Worm (Caenorhabditis elegans) whole organism, late embryonic: ENCODE data around the gene R13H4.2.

Source experiments
- C08G9.2 ChIP-seq: sonication (generic microtip); optimal IDR thresholded peaks from 2 replicates; lab custom pipeline; 2016; ENCODE audit warnings: mild to moderate bottlenecking, missing genetic modification characterization, moderate library complexity, missing compliant biosample characterization
- C38D4.7 ChIP-seq: fragments of 200-800 bp; sonication (Bioruptor generic); optimal IDR thresholded peaks from 2 replicates; lab custom pipeline; 2018; ENCODE audit warnings: mild to moderate bottlenecking, missing genetic modification characterization, moderate library complexity, missing compliant biosample characterization
- F13H6.1 ChIP-seq: sonication (generic microtip); optimal IDR thresholded peaks from 2 replicates; lab custom pipeline; 2016; ENCODE audit warnings: missing genetic modification characterization, missing compliant biosample characterization
- K09A11.1 ChIP-seq: sonication (generic microtip); optimal IDR thresholded peaks from 2 replicates; lab custom pipeline; 2017; ENCODE audit warnings: antibody characterized with exemption, mild to moderate bottlenecking, missing genetic modification characterization, missing compliant biosample characterization; ENCODE audit not compliant: insufficient read depth
- ahr-1 ChIP-seq: sonication (generic microtip); optimal IDR thresholded peaks from 2 replicates; lab custom pipeline; 2016; ENCODE audit warnings: missing genetic modification characterization, missing compliant biosample characterization
- ceh-18 ChIP-seq: sonication (generic microtip); optimal IDR thresholded peaks from 2 replicates; lab custom pipeline; 2016; ENCODE audit warnings: missing genetic modification characterization, missing compliant biosample characterization
- ceh-19 ChIP-seq: fragments of 200-800 bp; sonication (Bioruptor generic); optimal IDR thresholded peaks from 2 replicates; lab custom pipeline; 2018; ENCODE audit warnings: mild to moderate bottlenecking, missing genetic modification characterization, missing compliant biosample characterization
- ceh-2 ChIP-seq: sonication (generic microtip); optimal IDR thresholded peaks from 2 replicates; lab custom pipeline; 2016; ENCODE audit warnings: missing genotype, missing genetic modification characterization, missing compliant biosample characterization
- ceh-22 ChIP-seq: sonication (generic microtip); optimal IDR thresholded peaks from 2 replicates; lab custom pipeline; 2017; ENCODE audit warnings: missing biosample characterization, missing genetic modification characterization
- ceh-30 ChIP-seq: fragments of 150-350 bp; optimal IDR thresholded peaks from 2 replicates; lab custom pipeline; 2014; ENCODE audit warnings: missing biosample characterization, missing genetic modification characterization
- ceh-48 ChIP-seq: sonication (generic microtip); optimal IDR thresholded peaks from 2 replicates; lab custom pipeline; 2016; ENCODE audit warnings: missing genetic modification characterization, inconsistent platforms, missing compliant biosample characterization
- che-1 ChIP-seq: sonication (generic microtip); optimal IDR thresholded peaks from 2 replicates; lab custom pipeline; 2016; ENCODE audit warnings: mild to moderate bottlenecking, missing genetic modification characterization, missing compliant biosample characterization
- elt-2 ChIP-seq: sonication (generic microtip); optimal IDR thresholded peaks from 2 replicates; lab custom pipeline; 2016; ENCODE audit warnings: missing genetic modification reagents, missing genetic modification characterization, missing compliant biosample characterization
- ets-4 ChIP-seq: sonication (generic microtip); optimal IDR thresholded peaks from 2 replicates; lab custom pipeline; 2016; ENCODE audit warnings: missing genetic modification characterization, missing compliant biosample characterization
- fax-1 ChIP-seq: sonication (generic microtip); optimal IDR thresholded peaks from 2 replicates; lab custom pipeline; 2016; ENCODE audit warnings: missing genotype, missing genetic modification characterization, missing compliant biosample characterization
- fkh-10 ChIP-seq: fragments of 150-350 bp; optimal IDR thresholded peaks from 2 replicates; lab custom pipeline; 2014; ENCODE audit warnings: missing biosample characterization, missing genetic modification reagents, missing genetic modification characterization
- gmeb-2 ChIP-seq: sonication (generic microtip); optimal IDR thresholded peaks from 2 replicates; lab custom pipeline; 2016; ENCODE audit warnings: missing genetic modification characterization, inconsistent platforms, missing compliant biosample characterization
- hlh-13 ChIP-seq: fragments of 200-800 bp; sonication (Bioruptor generic); optimal IDR thresholded peaks from 2 replicates; lab custom pipeline; 2018; ENCODE audit warnings: mild to moderate bottlenecking, missing genetic modification characterization, missing compliant biosample characterization
- hlh-30 ChIP-seq: sonication (generic microtip); optimal IDR thresholded peaks from 2 replicates; lab custom pipeline; 2017; ENCODE audit warnings: antibody characterized with exemption, missing genetic modification characterization, missing compliant biosample characterization; ENCODE audit not compliant: insufficient read depth
- lin-11 ChIP-seq: fragments of 200-800 bp; sonication (Bioruptor generic); optimal IDR thresholded peaks from 2 replicates; lab custom pipeline; 2018; ENCODE audit warnings: mild to moderate bottlenecking, missing genetic modification characterization, missing compliant biosample characterization
- madf-2 ChIP-seq: sonication (generic microtip); optimal IDR thresholded peaks from 2 replicates; lab custom pipeline; 2017; ENCODE audit warnings: missing genetic modification characterization, missing compliant biosample characterization
- nfya-1 ChIP-seq: sonication (generic microtip); optimal IDR thresholded peaks from 2 replicates; lab custom pipeline; 2017; ENCODE audit warnings: missing genetic modification characterization, mild to moderate bottlenecking, missing compliant biosample characterization, antibody characterized with exemption, moderate library complexity
- nhr-232 ChIP-seq: sonication (generic microtip); optimal IDR thresholded peaks from 2 replicates; lab custom pipeline; 2016; ENCODE audit warnings: missing genetic modification characterization, missing compliant biosample characterization
- npax-4 ChIP-seq: sonication (generic microtip); optimal IDR thresholded peaks from 2 replicates; lab custom pipeline; 2016; ENCODE audit warnings: missing genetic modification characterization, missing compliant biosample characterization
- odd-2 ChIP-seq: sonication (generic microtip); optimal IDR thresholded peaks from 2 replicates; lab custom pipeline; 2017; ENCODE audit warnings: antibody characterized with exemption, mild to moderate bottlenecking, missing genetic modification characterization, missing compliant biosample characterization
- pat-9 ChIP-seq: fragments of 200-800 bp; sonication (Bioruptor generic); optimal IDR thresholded peaks from 2 replicates; lab custom pipeline; 2018; ENCODE audit warnings: mild to moderate bottlenecking, missing genetic modification characterization, moderate library complexity, missing compliant biosample characterization
- pha-2 ChIP-seq: sonication (generic microtip); optimal IDR thresholded peaks from 2 replicates; lab custom pipeline; 2017; ENCODE audit warnings: mild to moderate bottlenecking, missing genetic modification characterization, missing compliant biosample characterization
- pqm-1 ChIP-seq: sonication (generic microtip); optimal IDR thresholded peaks from 2 replicates; lab custom pipeline; 2016; ENCODE audit warnings: missing genetic modification characterization, missing compliant biosample characterization
- pros-1 ChIP-seq: fragments of 150-350 bp; optimal IDR thresholded peaks from 2 replicates; lab custom pipeline; 2014; ENCODE audit warnings: missing biosample characterization, missing genetic modification reagents, missing genetic modification characterization
- ref-2 ChIP-seq: sonication (generic microtip); optimal IDR thresholded peaks from 2 replicates; lab custom pipeline; 2016; ENCODE audit warnings: missing genetic modification characterization, missing compliant biosample characterization
- rnt-1 ChIP-seq: sonication (generic microtip); optimal IDR thresholded peaks from 2 replicates; lab custom pipeline; 2016; ENCODE audit warnings: missing genetic modification characterization, missing compliant biosample characterization
- sox-4 ChIP-seq: sonication (generic microtip); optimal IDR thresholded peaks from 2 replicates; lab custom pipeline; 2017; ENCODE audit warnings: mild to moderate bottlenecking, missing genetic modification characterization, inconsistent platforms, missing compliant biosample characterization
- tbx-2 ChIP-seq: sonication (generic microtip); optimal IDR thresholded peaks from 2 replicates; lab custom pipeline; 2016; ENCODE audit warnings: missing genetic modification characterization, missing compliant biosample characterization
- tbx-7 ChIP-seq: sonication (generic microtip); optimal IDR thresholded peaks from 2 replicates; lab custom pipeline; 2016; ENCODE audit warnings: missing genotype, missing genetic modification characterization, missing compliant biosample characterization
- unc-42 ChIP-seq: sonication (generic microtip); optimal IDR thresholded peaks from 2 replicates; lab custom pipeline; 2016; ENCODE audit warnings: missing genotype, missing genetic modification characterization, missing compliant biosample characterization
- unc-55 ChIP-seq: sonication (generic microtip); optimal IDR thresholded peaks from 2 replicates; lab custom pipeline; 2017; ENCODE audit warnings: missing biosample characterization, missing genetic modification reagents, missing genetic modification characterization
- unc-86 ChIP-seq: sonication (generic microtip); optimal IDR thresholded peaks from 2 replicates; lab custom pipeline; 2016; ENCODE audit warnings: missing genetic modification characterization, missing compliant biosample characterization
- zip-5 ChIP-seq: sonication (generic microtip); optimal IDR thresholded peaks from 2 replicates; lab custom pipeline; 2016; ENCODE audit warnings: missing genetic modification characterization, missing compliant biosample characterization

R13H4.2 gene

DNA sequence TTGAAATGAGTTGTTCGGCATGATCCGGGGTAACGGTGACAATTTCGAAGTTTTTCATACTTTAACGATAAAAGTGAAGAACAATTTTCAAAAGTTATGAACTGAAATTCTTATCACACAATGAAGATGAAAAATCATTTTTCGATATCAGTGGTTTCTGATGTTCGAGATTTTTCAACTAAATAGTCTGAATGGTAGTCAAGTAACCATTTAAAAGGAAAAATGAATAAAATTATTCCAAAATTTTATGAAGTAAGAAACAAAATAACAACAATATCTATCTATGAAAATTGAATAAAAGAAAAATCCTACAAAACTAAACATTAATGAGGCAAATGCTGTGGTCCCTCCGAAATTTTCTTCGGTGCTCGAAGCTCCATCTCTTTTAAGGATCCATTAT lies 10.5 kb upstream of the R13H4.2 start, which contains the start of gene D2023.4:
Gene D2023.4 (minus strand): TSS at position 101 of the 400 bp plus-strand sequence.
- TF ChIP-seq ceh-2 (tag; lab: Kevin White, UChicago) (no peak), zip-5 (tag; lab: Kevin White, UChicago) (no peak), ref-2 (tag; lab: Kevin White, UChicago) (no peak), che-1 (tag; lab: Kevin White, UChicago) (no peak), npax-4 (tag; lab: Kevin White, UChicago) (no peak), fkh-10 (GFP tag; lab: Kevin White, UChicago) (no peak), ceh-18 (no peak), ceh-30 (tag; lab: Kevin White, UChicago) (no peak), elt-2 (tag; lab: Kevin White, UChicago) (no peak), hlh-30 (tag; lab: Kevin White, UChicago) (no peak), pha-2 (tag; lab: Kevin White, UChicago) (no peak)

DNA sequence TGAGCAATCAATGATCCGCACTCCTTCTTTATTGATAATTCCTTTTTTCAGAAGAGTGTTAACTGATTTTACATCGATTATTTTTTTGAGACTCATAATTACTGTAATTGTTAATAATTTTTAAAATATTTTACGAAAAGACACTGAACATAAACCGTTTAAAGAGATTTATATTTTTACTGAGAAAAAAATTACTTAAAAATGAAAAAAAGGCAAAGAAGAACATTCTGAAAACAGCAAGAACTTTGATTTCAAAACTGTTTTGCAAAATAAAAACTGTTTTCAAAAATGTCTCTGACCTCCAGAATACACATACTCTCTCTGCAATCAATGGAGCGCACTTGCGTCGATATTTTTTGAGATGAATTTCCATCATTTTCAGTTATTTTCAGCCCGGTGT lies 9.2 kb upstream of the R13H4.2 start, which contains the start of the genes mpst-1 and D2023.6:
Gene mpst-1 (minus strand): TSS at position 101 of the 400 bp plus-strand sequence.
Gene D2023.6 (plus strand): TSS at position 388 of the 400 bp plus-strand sequence.
- TF ChIP-seq madf-2 (no peak), ceh-48 (tag; lab: Kevin White, UChicago) (no peak), pat-9 (no peak), unc-55 (no peak), pros-1 (no peak), K09A11.1 (tag; lab: Kevin White, UChicago) (no peak), pha-2 (tag; lab: Kevin White, UChicago) (no peak), fkh-10 (GFP tag; lab: Kevin White, UChicago) (no peak), odd-2 (no peak), hlh-13 (no peak), nfya-1 (tag; lab: Kevin White, UChicago) (no peak), ceh-30 (tag; lab: Kevin White, UChicago) (no peak), unc-86 (tag; lab: Kevin White, UChicago) (no peak), ceh-22 (tag; lab: Kevin White, UChicago) (no peak), ets-4 (no peak), C38D4.7 (GFP tag; lab: Kevin White, UChicago) (no peak), ceh-19 (no peak), sox-4 (tag; lab: Kevin White, UChicago) (no peak), F13H6.1 (tag; lab: Kevin White, UChicago) (no peak), tbx-7 (tag; lab: Kevin White, UChicago) (no peak)

DNA sequence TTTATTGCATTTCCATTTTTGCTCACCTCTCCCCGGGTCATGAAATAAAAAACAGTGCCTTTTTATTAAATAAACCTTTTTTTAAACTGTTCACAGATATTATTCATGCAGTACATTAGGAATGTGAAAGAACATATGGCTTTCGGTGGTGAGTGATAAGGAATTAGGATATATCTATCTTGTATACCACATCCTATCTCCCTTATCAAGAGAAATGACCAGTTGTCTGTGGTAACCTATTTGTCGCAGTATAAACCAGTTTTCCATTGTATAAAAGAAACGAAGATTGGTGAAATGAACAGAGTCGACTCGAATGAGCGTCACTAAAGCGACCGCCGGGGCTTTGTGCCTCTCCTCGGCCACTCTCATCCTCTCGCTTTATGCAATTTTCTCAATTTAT lies 6.9 kb upstream of the R13H4.2 start, which contains the start of gene col-158:
Gene col-158 (plus strand): TSS at position 301 of the 400 bp plus-strand sequence.
- TF ChIP-seq unc-55 (no peak), lin-11 (tag; lab: Kevin White, UChicago) (no peak), hlh-13 (no peak), pqm-1 (tag; lab: Kevin White, UChicago) (no peak), rnt-1 (tag; lab: Kevin White, UChicago) (no peak), C08G9.2 (tag; lab: Kevin White, UChicago) (no peak), tbx-2 (tag; lab: Kevin White, UChicago) (no peak)

DNA sequence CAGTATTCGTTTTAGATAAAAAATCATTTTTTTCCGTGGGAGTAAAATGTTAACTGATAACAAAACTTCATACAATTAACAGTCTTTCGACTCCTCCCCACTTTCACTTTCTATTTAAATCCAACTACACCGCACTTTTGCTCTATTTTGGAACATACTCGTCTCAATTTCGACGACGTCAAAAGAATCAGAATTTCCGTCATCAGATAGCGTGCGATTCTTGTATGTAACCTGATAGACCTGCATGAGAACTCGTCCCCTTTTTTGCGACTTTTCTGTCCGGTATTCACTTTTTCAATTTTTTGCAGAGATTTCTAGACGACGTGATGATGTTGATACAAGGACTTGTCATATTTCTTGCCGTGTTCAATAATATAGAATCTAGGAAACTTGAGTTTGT lies 2.9 kb upstream of the R13H4.2 start, which contains the start of gene pho-8:
Gene pho-8 (plus strand): TSS at position 301 of the 400 bp plus-strand sequence.
- TF ChIP-seq gmeb-2 (tag; lab: Kevin White, UChicago) (no peak), tbx-2 (tag; lab: Kevin White, UChicago) (no peak), elt-2 (tag; lab: Kevin White, UChicago) (no peak), unc-42 (tag; lab: Kevin White, UChicago) (no peak), unc-86 (tag; lab: Kevin White, UChicago) (no peak), fax-1 (tag; lab: Kevin White, UChicago) (no peak), ahr-1 (tag; lab: Kevin White, UChicago) (no peak), nhr-232 (no peak), K09A11.1 (tag; lab: Kevin White, UChicago) (no peak)
